Worm (Caenorhabditis elegans): Measurements from ENCODE around the gene F27D9.2.

ce11 chrX:7724099-7724498 lies 51.3 kb downstream of the F27D9.2 start:
- TF ChIP-seq dao-5 (tag; optimal IDR thresholded peaks at IDR 0.05) (no peak), him-1 (tag; optimal IDR thresholded peaks at IDR 0.05) (no peak), W03F9.2 (tag; optimal IDR thresholded peaks at IDR 0.05) (no peak)
